Fruit fly (Drosophila melanogaster): ENCODE data around the gene CG7276.

DNA sequence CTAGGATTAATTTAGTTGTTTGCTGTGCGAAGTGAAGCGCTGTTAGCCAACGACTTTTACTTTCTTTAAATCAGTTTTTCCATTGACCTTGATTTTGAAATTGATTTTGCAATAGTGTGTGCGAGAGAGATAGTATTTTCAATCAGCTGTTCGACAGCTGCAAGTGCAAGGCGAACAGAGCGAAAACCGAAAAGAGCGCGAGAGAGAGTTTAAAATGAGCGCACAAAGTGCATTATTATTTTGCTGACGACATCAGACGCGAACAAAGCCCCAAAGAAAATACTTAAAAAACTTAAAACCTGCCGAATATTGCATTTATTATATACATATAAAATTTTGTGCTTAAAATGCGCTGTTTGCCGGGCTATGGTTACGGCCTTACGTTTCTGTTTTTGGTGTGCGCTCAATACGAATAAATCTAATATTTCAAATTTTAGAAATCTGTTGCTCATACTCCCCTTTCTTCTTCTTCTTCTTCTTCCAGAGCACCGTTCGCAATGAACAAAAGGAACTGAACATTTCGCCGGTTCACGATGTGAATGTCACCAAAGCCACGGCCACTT is 13.8 kb downstream of the CG7276 start:
- TF ChIP-seq rn (GFP tag; IDR thresholded peaks at IDR 0.05) (no peak), CG9948 (tag; optimal IDR thresholded peaks at IDR 0.05) (no peak), CG32121 (GFP tag; IDR thresholded peaks at IDR 0.05) (no peak), Ets98B (GFP tag; IDR thresholded peaks at IDR 0.05) (no peak), CG8159 (tag; optimal IDR thresholded peaks at IDR 0.05) (no peak), Pif1A (GFP tag; optimal IDR thresholded peaks at IDR 0.05) (no peak), CG4496 (GFP tag; IDR thresholded peaks at IDR 0.05) (no peak), fd96Ca (GFP tag; IDR thresholded peaks at IDR 0.05) (no peak), CG17806 (tag; optimal IDR thresholded peaks at IDR 0.05) (no peak), CG8301 (tag; optimal IDR thresholded peaks at IDR 0.05) (no peak), D1 (tag; optimal IDR thresholded peaks at IDR 0.05) (no peak)
